Worm (Caenorhabditis elegans): ENCODE measurements around the gene F47B10.5.

ce11 chrX:10883203-10883602 lies 7.2 kb downstream of the F47B10.5 start, which contains the start of gene T21E8.7:
- TF ChIP-seq snpc-4 (tag; optimal IDR thresholded peaks at IDR 0.05) (no peak), nhr-23 (tag; optimal IDR thresholded peaks at IDR 0.05) (no peak), ZK546.5 (tag; optimal IDR thresholded peaks at IDR 0.05) (no peak), ztf-4 (tag; optimal IDR thresholded peaks at IDR 0.05) (no peak), nhr-43 (tag; optimal IDR thresholded peaks at IDR 0.05; ENCODE audit: poor library complexity, severe bottlenecking) (no peak), elt-3 (tag; optimal IDR thresholded peaks at IDR 0.05) (no peak), nhr-11 (tag; optimal IDR thresholded peaks at IDR 0.05) (no peak), ama-1 (optimal IDR thresholded peaks at IDR 0.05) (no peak)
